Fruit fly (Drosophila melanogaster) whole organism, embryonic: ENCODE data around the gene Or83a.
A peak's percentile ranks its signal among the peaks of the same experiment; 100 is the strongest.

ENCODE experiments used
- CG1024 ChIP-seq: fragments of 200-800 bp; sonication (Bioruptor generic); IDR thresholded peaks from 2 replicates; pipeline ENCODE4 v1.3.6; 2022; ENCODE audit warnings: missing biosample characterization, missing genetic modification characterization
- CG11695 ChIP-seq: fragments of 200-800 bp; sonication (Bioruptor generic); IDR thresholded peaks from 3 replicates; pipeline ENCODE4 v1.3.6; 2022; ENCODE audit warnings: missing biosample characterization, missing genetic modification characterization
- CG11696 ChIP-seq: fragments of 200-800 bp; sonication (Bioruptor generic); IDR thresholded peaks from 2 replicates; pipeline ENCODE4 v1.3.6; 2022; ENCODE audit warnings: missing biosample characterization, missing genetic modification characterization
- CG12071 ChIP-seq: fragments of 200-800 bp; sonication (Bioruptor generic); optimal IDR thresholded peaks from 3 replicates; lab custom pipeline; 2018; ENCODE audit warnings: missing biosample characterization, mild to moderate bottlenecking, missing genetic modification characterization
- CG12942 ChIP-seq: fragments of 200-800 bp; sonication (Bioruptor generic); optimal IDR thresholded peaks from 3 replicates; lab custom pipeline; 2016; ENCODE audit warnings: missing biosample characterization, missing genetic modification characterization
- CG14441 ChIP-seq: fragments of 200-800 bp; sonication (Bioruptor generic); IDR thresholded peaks from 2 replicates; pipeline ENCODE4 v1.3.6; 2022; ENCODE audit warnings: missing biosample characterization, missing genetic modification characterization
- CG14965 ChIP-seq: fragments of 200-800 bp; sonication (Bioruptor generic); optimal IDR thresholded peaks from 2 replicates; lab custom pipeline; 2016; ENCODE audit warnings: missing biosample characterization, missing genetic modification characterization, borderline replicate concordance
- CG1602 ChIP-seq: fragments of 200-800 bp; sonication (Bioruptor generic); optimal IDR thresholded peaks from 3 replicates; lab custom pipeline; 2016; ENCODE audit warnings: missing biosample characterization, missing genetic modification characterization
- CG17328 ChIP-seq: fragments of 200-800 bp; sonication (Bioruptor generic); IDR thresholded peaks from 2 replicates; pipeline ENCODE4 v1.3.6; 2022; ENCODE audit warnings: missing biosample characterization, missing genetic modification characterization
- CG1832 ChIP-seq: fragments of 200-800 bp; sonication (Bioruptor generic); optimal IDR thresholded peaks from 2 replicates; lab custom pipeline; 2017; ENCODE audit warnings: missing biosample characterization, mild to moderate bottlenecking, missing genetic modification characterization, inconsistent platforms
- CG18619 ChIP-seq: fragments of 200-800 bp; sonication (Bioruptor generic); optimal IDR thresholded peaks from 3 replicates; lab custom pipeline; 2017; ENCODE audit warnings: missing biosample characterization, mild to moderate bottlenecking, missing genetic modification characterization
- CG2129 ChIP-seq: fragments of 200-800 bp; sonication (Bioruptor generic); IDR thresholded peaks from 2 replicates; pipeline ENCODE4 v1.3.6; 2022; ENCODE audit warnings: missing biosample characterization, missing genetic modification characterization; ENCODE audit not compliant: partially characterized antibody
- CG32532 ChIP-seq: fragments of 200-800 bp; sonication (Bioruptor generic); IDR thresholded peaks from 2 replicates; pipeline ENCODE4 v1.3.6; 2022; ENCODE audit warnings: missing biosample characterization, missing genetic modification characterization
- CG34376 ChIP-seq: fragments of 200-800 bp; sonication (Bioruptor generic); optimal IDR thresholded peaks from 2 replicates; lab custom pipeline; 2018; ENCODE audit warnings: missing biosample characterization, mild to moderate bottlenecking, missing genetic modification characterization
- CG4424 ChIP-seq: fragments of 200-800 bp; sonication (Bioruptor generic); optimal IDR thresholded peaks from 3 replicates; lab custom pipeline; 2016; ENCODE audit warnings: missing biosample characterization, missing genetic modification characterization
- CG6791 ChIP-seq: fragments of 200-800 bp; sonication (Bioruptor generic); IDR thresholded peaks from 3 replicates; pipeline ENCODE4 v1.3.6; 2022; ENCODE audit warnings: missing biosample characterization, missing genetic modification characterization; ENCODE audit not compliant: partially characterized antibody
- CG7745 ChIP-seq: fragments of 200-800 bp; sonication (Bioruptor generic); optimal IDR thresholded peaks from 2 replicates; lab custom pipeline; 2018; ENCODE audit warnings: missing biosample characterization, mild to moderate bottlenecking, missing genetic modification characterization, moderate library complexity
- CG8359 ChIP-seq: fragments of 200-800 bp; sonication (Bioruptor generic); optimal IDR thresholded peaks from 2 replicates; lab custom pipeline; 2017; ENCODE audit warnings: missing biosample characterization, mild to moderate bottlenecking, missing genetic modification characterization, borderline replicate concordance
- CG9817 ChIP-seq: fragments of 200-800 bp; sonication (Bioruptor generic); optimal IDR thresholded peaks from 2 replicates; lab custom pipeline; 2018; ENCODE audit warnings: missing biosample characterization, mild to moderate bottlenecking, missing genetic modification characterization, moderate library complexity
- CG9932 ChIP-seq: fragments of 200-800 bp; sonication (Bioruptor generic); IDR thresholded peaks from 2 replicates; pipeline ENCODE4 v1.3.6; 2022; ENCODE audit warnings: missing biosample characterization, missing genetic modification characterization
- Dll ChIP-seq: fragments of 200-800 bp; sonication (Bioruptor generic); IDR thresholded peaks from 4 replicates; pipeline ENCODE4 v1.3.6; 2022; ENCODE audit warnings: missing biosample characterization, missing genetic modification characterization; ENCODE audit not compliant: partially characterized antibody
- Hey ChIP-seq: fragments of 200-800 bp; sonication (Bioruptor generic); optimal IDR thresholded peaks from 3 replicates; lab custom pipeline; 2018; ENCODE audit warnings: missing biosample characterization, mild to moderate bottlenecking, missing genetic modification characterization
- Hr51 ChIP-seq, 2 experiments: fragments of 200-800 bp; sonication (Bioruptor generic); optimal IDR thresholded peaks; 2 replicates in 1 of 2; 3 replicates in 1 of 2; lab custom pipeline; 2016 to 2018; ENCODE audit warnings: missing biosample characterization in 2 of 2, missing genetic modification characterization in 2 of 2, mild to moderate bottlenecking in 1 of 2, moderate library complexity in 1 of 2
- MBD-R2 ChIP-seq: fragments of 200-800 bp; sonication (Bioruptor generic); IDR thresholded peaks from 2 replicates; pipeline ENCODE4 v1.3.6; 2022; ENCODE audit warnings: missing biosample characterization, missing genetic modification characterization
- Max ChIP-seq: fragments of 200-800 bp; sonication (Bioruptor generic); optimal IDR thresholded peaks from 2 replicates; lab custom pipeline; 2016; ENCODE audit warnings: missing biosample characterization, mild to moderate bottlenecking, missing genetic modification characterization
- NK7.1 ChIP-seq: fragments of 200-800 bp; sonication (Bioruptor generic); optimal IDR thresholded peaks from 3 replicates; lab custom pipeline; 2016; ENCODE audit warnings: missing biosample characterization, missing genetic modification characterization
- Neu2 ChIP-seq: fragments of 200-800 bp; sonication (Bioruptor generic); optimal IDR thresholded peaks from 3 replicates; lab custom pipeline; 2016; ENCODE audit warnings: missing biosample characterization, missing genetic modification characterization, borderline replicate concordance
- Spps ChIP-seq: fragments of 200-800 bp; sonication (Bioruptor generic); optimal IDR thresholded peaks from 2 replicates; lab custom pipeline; 2018; ENCODE audit warnings: missing biosample characterization, mild to moderate bottlenecking, missing genetic modification characterization
- Vsx1 ChIP-seq: fragments of 200-800 bp; sonication (Bioruptor generic); optimal IDR thresholded peaks from 2 replicates; lab custom pipeline; 2017; ENCODE audit warnings: missing biosample characterization, mild to moderate bottlenecking, missing genetic modification characterization, missing genetic modification reagents
- ato ChIP-seq: fragments of 200-800 bp; sonication (Bioruptor generic); IDR thresholded peaks from 2 replicates; pipeline ENCODE4 v1.3.6; 2022; ENCODE audit warnings: missing biosample characterization, missing genetic modification characterization; ENCODE audit not compliant: partially characterized antibody
- cad ChIP-seq: fragments of >200 bp; optimal IDR thresholded peaks from 2 replicates; lab custom pipeline; 2017; ENCODE audit warnings: missing biosample characterization, missing genetic modification characterization
- ci ChIP-seq: fragments of 200-800 bp; sonication (Bioruptor generic); IDR thresholded peaks from 3 replicates; pipeline ENCODE4 v1.3.6; 2022; ENCODE audit warnings: missing biosample characterization, missing genetic modification characterization
- da ChIP-seq: fragments of 200-800 bp; sonication (Bioruptor generic); optimal IDR thresholded peaks from 2 replicates; lab custom pipeline; 2016; ENCODE audit warnings: missing biosample characterization, missing genetic modification characterization
- disco-r ChIP-seq: fragments of 200-800 bp; sonication (Bioruptor generic); optimal IDR thresholded peaks from 2 replicates; lab custom pipeline; 2016; ENCODE audit warnings: missing biosample characterization, missing genetic modification characterization
- dmrt11E ChIP-seq: fragments of 200-800 bp; sonication (Bioruptor generic); optimal IDR thresholded peaks from 3 replicates; lab custom pipeline; 2018; ENCODE audit warnings: missing biosample characterization, mild to moderate bottlenecking, missing genetic modification characterization, moderate library complexity
- dysf ChIP-seq: fragments of 200-800 bp; sonication (Bioruptor generic); IDR thresholded peaks from 3 replicates; pipeline ENCODE4 v1.3.6; 2022; ENCODE audit warnings: missing biosample characterization, missing genetic modification characterization
- esg ChIP-seq: fragments of 200-800 bp; sonication (Bioruptor generic); conservative IDR thresholded peaks from 2 replicates; pipeline ENCODE4 v1.3.6; 2022; ENCODE audit warnings: missing biosample characterization, missing genetic modification characterization
- gcm2 ChIP-seq: fragments of 200-800 bp; sonication (Bioruptor generic); optimal IDR thresholded peaks from 2 replicates; lab custom pipeline; 2016; ENCODE audit warnings: missing biosample characterization, missing genetic modification characterization
- gfzf ChIP-seq: fragments of 200-800 bp; sonication (Bioruptor generic); optimal IDR thresholded peaks from 2 replicates; lab custom pipeline; 2016; ENCODE audit warnings: missing biosample characterization, mild to moderate bottlenecking, missing genetic modification characterization, moderate library complexity
- grn ChIP-seq: fragments of 200-800 bp; sonication (Bioruptor generic); optimal IDR thresholded peaks from 3 replicates; lab custom pipeline; 2017; ENCODE audit warnings: missing biosample characterization, missing genetic modification characterization
- h ChIP-seq: fragments of >200 bp; optimal IDR thresholded peaks from 2 replicates; lab custom pipeline; 2017
- ham ChIP-seq: fragments of 200-800 bp; sonication (Bioruptor generic); IDR thresholded peaks from 2 replicates; pipeline ENCODE4 v1.3.6; 2022; ENCODE audit warnings: missing biosample characterization, missing genetic modification characterization
- kah ChIP-seq: fragments of 200-800 bp; sonication (Bioruptor generic); optimal IDR thresholded peaks from 2 replicates; lab custom pipeline; 2018; ENCODE audit warnings: missing biosample characterization, mild to moderate bottlenecking, missing genetic modification characterization
- nau ChIP-seq: fragments of 200-800 bp; sonication (Bioruptor generic); optimal IDR thresholded peaks from 3 replicates; lab custom pipeline; 2017; ENCODE audit warnings: missing biosample characterization, mild to moderate bottlenecking, missing genetic modification characterization, missing genetic modification reagents
- org-1 ChIP-seq: fragments of 200-800 bp; sonication (Bioruptor generic); optimal IDR thresholded peaks from 2 replicates; lab custom pipeline; 2017; ENCODE audit warnings: missing biosample characterization, missing genetic modification characterization
- peb ChIP-seq: fragments of 200-800 bp; sonication (Bioruptor generic); IDR thresholded peaks from 2 replicates; pipeline ENCODE4 v1.3.6; 2022; ENCODE audit warnings: missing biosample characterization, missing genetic modification characterization
- pfk ChIP-seq: fragments of 200-800 bp; sonication (Bioruptor generic); optimal IDR thresholded peaks from 2 replicates; lab custom pipeline; 2018; ENCODE audit warnings: missing biosample characterization, mild to moderate bottlenecking, missing genetic modification characterization, moderate library complexity
- pzg ChIP-seq: fragments of 200-800 bp; sonication (Bioruptor generic); optimal IDR thresholded peaks from 3 replicates; lab custom pipeline; 2018; ENCODE audit warnings: missing biosample characterization, mild to moderate bottlenecking, missing genetic modification characterization, moderate library complexity
- schlank ChIP-seq: fragments of 200-800 bp; sonication (Bioruptor generic); optimal IDR thresholded peaks from 2 replicates; lab custom pipeline; 2018; ENCODE audit warnings: missing biosample characterization, mild to moderate bottlenecking, missing genetic modification characterization
- slp2 ChIP-seq: fragments of 200-800 bp; sonication (Bioruptor generic); optimal IDR thresholded peaks from 2 replicates; lab custom pipeline; 2016; ENCODE audit warnings: missing biosample characterization, missing genetic modification characterization
- twi ChIP-seq: fragments of 200-800 bp; optimal IDR thresholded peaks from 2 replicates; lab custom pipeline; 2019; ENCODE audit warnings: missing biosample characterization, mild to moderate bottlenecking, missing genetic modification characterization, moderate library complexity

Or83a gene

dm6 chr3R:5412987-5413386 is 14.0 kb upstream of the Or83a start (continued):
- TF ChIP-seq disco-r (no peak), gcm2 (GFP tag; lab: Kevin White, UChicago) (no peak), CG17328 (peak; percentile 21; the same call in 1 of the 2 replicates), CG34376 (GFP tag; lab: Kevin White, UChicago) (no peak), CG18619 (GFP tag; lab: Kevin White, UChicago) (peak; percentile 41), peb (GFP tag; lab: Robert Waterston, UW) (no peak), kah (GFP tag; lab: Kevin White, UChicago) (no peak), CG12942 (GFP tag; lab: Kevin White, UChicago) (no peak), da (no peak), CG8359 (GFP tag; lab: Kevin White, UChicago) (no peak), grn (GFP tag; lab: Kevin White, UChicago) (no peak), CG11695 (GFP tag; lab: Robert Waterston, UW) (no peak), CG1832 (GFP tag; lab: Kevin White, UChicago) (no peak), CG6791 (GFP tag; lab: Robert Waterston, UW) (no peak), dmrt11E (tag; lab: Kevin White, UChicago) (no peak), CG7745 (tag; lab: Kevin White, UChicago) (no peak), CG9932 (no peak), org-1 (peak; percentile 31), CG14965 (GFP tag; lab: Kevin White, UChicago) (no peak), CG14441 (GFP tag; lab: Robert Waterston, UW) (no peak), MBD-R2 (GFP tag; lab: Robert Waterston, UW) (no peak), Hr51 (GFP tag; optimal IDR thresholded peaks at IDR 0.05; lab: Kevin White, UChicago) (peak in 1 of 2 experiments; percentile 71), Neu2 (GFP tag; lab: Kevin White, UChicago) (no peak), CG9817 (tag; lab: Kevin White, UChicago) (peak; percentile 8), CG4424 (GFP tag; lab: Kevin White, UChicago) (peak; percentile 29), Hey (tag; lab: Kevin White, UChicago) (no peak), CG11696 (GFP tag; lab: Robert Waterston, UW) (no peak), schlank (no peak), pzg (GFP tag; lab: Kevin White, UChicago) (no peak), NK7.1 (GFP tag; lab: Kevin White, UChicago) (no peak), slp2 (GFP tag; lab: Kevin White, UChicago) (no peak), pfk (GFP tag; lab: Kevin White, UChicago) (no peak), CG32532 (GFP tag; lab: Robert Waterston, UW) (0 out of 2 replicates have a peak, but pooled peaks have one; percentile 24), CG2129 (GFP tag; lab: Robert Waterston, UW) (no peak), twi (tag; lab: Kevin White, UChicago) (no peak), h (no peak), esg (no peak), ci (GFP tag; lab: Robert Waterston, UW) (no peak), Max (GFP tag; lab: Kevin White, UChicago) (peak; percentile 7), ham (no peak), CG12071 (no peak), Vsx1 (GFP tag; lab: Kevin White, UChicago) (no peak), dysf (0 out of 3 replicates have a peak, but pooled peaks have one; percentile 27), gfzf (GFP tag; lab: Kevin White, UChicago) (no peak), Dll (GFP tag; lab: Robert Waterston, UW) (no peak), Spps (tag; lab: Kevin White, UChicago) (no peak), CG1024 (GFP tag; lab: Robert Waterston, UW) (no peak), cad (GFP tag; lab: Kevin White, UChicago) (no peak), nau (GFP tag; lab: Kevin White, UChicago) (no peak), ato (GFP tag; lab: Robert Waterston, UW) (no peak), CG1602 (GFP tag; lab: Kevin White, UChicago) (no peak)
